Worm (Caenorhabditis elegans): ENCODE measurements around the gene abts-3.

- TF ChIP-seq pha-4 (tag; optimal IDR thresholded peaks at IDR 0.05), result no peak
- TF ChIP-seq F23B12.7 (tag; optimal IDR thresholded peaks at IDR 0.05; ENCODE audit: insufficient read depth), result no peak
- TF ChIP-seq nfya-2 (GFP tag; IDR thresholded peaks at IDR 0.05), result no peak
- no peak for TF ChIP-seq ama-1 (optimal IDR thresholded peaks at IDR 0.05)
- no peak for TF ChIP-seq ama-1 (GFP tag; optimal IDR thresholded peaks at IDR 0.05)
These were observed 43.6 kb downstream of the abts-3 start for ce11 chrII:6176154-6176897.

Measured in whole organism, young adult.